Worm (Caenorhabditis elegans) whole organism, L1 larva: ENCODE data around the gene sru-24.

Source experiments
- C04F5.9 ChIP-seq: sonication (generic microtip); optimal IDR thresholded peaks from 2 replicates; lab custom pipeline; 2016; ENCODE audit warnings: missing genetic modification characterization, missing compliant biosample characterization
- C16A3.4 ChIP-seq: fragments of 150-350 bp; optimal IDR thresholded peaks from 2 replicates; lab custom pipeline; 2014; ENCODE audit warnings: missing biosample characterization, missing genetic modification characterization
- F16B12.6 ChIP-seq: fragments of 150-350 bp; optimal IDR thresholded peaks from 2 replicates; lab custom pipeline; 2014; ENCODE audit warnings: missing biosample characterization, missing genetic modification characterization
- Y116A8C.19 ChIP-seq: sonication (generic microtip); optimal IDR thresholded peaks from 2 replicates; lab custom pipeline; 2016; ENCODE audit warnings: missing compliant biosample characterization, missing genetic modification characterization, borderline replicate concordance
- aha-1 ChIP-seq: fragments of 150-350 bp; optimal IDR thresholded peaks from 2 replicates; lab custom pipeline; 2014; ENCODE audit warnings: missing biosample characterization, missing genetic modification characterization
- aly-2 ChIP-seq: fragments of 150-350 bp; optimal IDR thresholded peaks from 2 replicates; lab custom pipeline; 2014; ENCODE audit warnings: missing biosample characterization, missing genetic modification characterization
- blmp-1 ChIP-seq: fragments of 150-350 bp; optimal IDR thresholded peaks from 2 replicates; lab custom pipeline; 2014; ENCODE audit warnings: missing biosample characterization, missing genetic modification characterization
- ceh-63 ChIP-seq: fragments of 200-800 bp; sonication (Bioruptor generic); optimal IDR thresholded peaks from 2 replicates; lab custom pipeline; 2018; ENCODE audit warnings: mild to moderate bottlenecking, missing genetic modification characterization, missing compliant biosample characterization
- ceh-82 ChIP-seq, 3 experiments: fragments of 150-350 bp in 1 of 3; sonication (generic microtip) in 2 of 3; optimal IDR thresholded peaks; 2 replicates each; lab custom pipeline; 2014 to 2017; ENCODE audit warnings: missing biosample characterization in 3 of 3, missing genetic modification characterization in 3 of 3
- ces-1 ChIP-seq: fragments of 150-350 bp; optimal IDR thresholded peaks from 2 replicates; lab custom pipeline; 2014; ENCODE audit warnings: missing biosample characterization, missing genetic modification reagents, missing genetic modification characterization
- egl-13 ChIP-seq: sonication (generic microtip); optimal IDR thresholded peaks from 2 replicates; lab custom pipeline; 2016; ENCODE audit warnings: missing genotype, missing genetic modification reagents, missing genetic modification characterization, missing compliant biosample characterization
- egl-27 ChIP-seq, 2 experiments: fragments of 150-350 bp in 1 of 2; sonication (generic microtip); optimal IDR thresholded peaks; 3 replicates each; lab custom pipeline; 2017 to 2018; ENCODE audit warnings: missing biosample characterization in 2 of 2, missing genetic modification characterization in 2 of 2, missing genetic modification reagents in 2 of 2
- elt-2 ChIP-seq: sonication (generic microtip); optimal IDR thresholded peaks from 2 replicates; lab custom pipeline; 2016; ENCODE audit warnings: missing genetic modification characterization, mild to moderate bottlenecking, inconsistent platforms, missing compliant biosample characterization, missing genetic modification reagents
- elt-3 ChIP-seq, 6 experiments: fragments of 150-350 bp in 1 of 6; sonication (generic microtip); optimal IDR thresholded peaks; 2 replicates each; lab custom pipeline; 2017 to 2018; ENCODE audit warnings: missing biosample characterization in 6 of 6, missing genetic modification characterization in 6 of 6, inconsistent platforms in 1 of 6
- ets-5 ChIP-seq: fragments of 200-800 bp; sonication (Bioruptor generic); IDR thresholded peaks from 2 replicates; pipeline ENCODE4 v1.3.6; 2022; ENCODE audit warnings: missing genetic modification characterization, missing compliant biosample characterization
- fkh-10 ChIP-seq: sonication (generic microtip); optimal IDR thresholded peaks from 2 replicates; lab custom pipeline; 2017; ENCODE audit warnings: missing biosample characterization, missing genetic modification reagents, missing genetic modification characterization
- fkh-8 ChIP-seq: sonication (generic microtip); optimal IDR thresholded peaks from 2 replicates; lab custom pipeline; 2016; ENCODE audit warnings: mild to moderate bottlenecking, missing genetic modification characterization, missing compliant biosample characterization
- grh-1 ChIP-seq: fragments of 200-800 bp; sonication (Bioruptor generic); IDR thresholded peaks from 2 replicates; pipeline ENCODE4 v1.3.6; 2022; ENCODE audit warnings: missing genetic modification reagents, missing genetic modification characterization, missing compliant biosample characterization
- hpl-2 ChIP-seq: fragments of 150-350 bp; optimal IDR thresholded peaks from 2 replicates; lab custom pipeline; 2014; ENCODE audit warnings: missing biosample characterization, missing genetic modification reagents, missing genetic modification characterization
- isw-1 ChIP-seq: fragments of 200-800 bp; sonication (Bioruptor generic); IDR thresholded peaks from 2 replicates; pipeline ENCODE4 v1.3.6; 2022; ENCODE audit warnings: missing genetic modification characterization, missing compliant biosample characterization
- lin-13 ChIP-seq: fragments of 150-350 bp; optimal IDR thresholded peaks from 2 replicates; lab custom pipeline; 2014; ENCODE audit warnings: missing biosample characterization, missing genetic modification reagents, missing genetic modification characterization
- lin-14 ChIP-seq: fragments of 200-800 bp; sonication (Bioruptor generic); optimal IDR thresholded peaks from 2 replicates; lab custom pipeline; 2018; ENCODE audit warnings: mild to moderate bottlenecking, missing genetic modification characterization, moderate library complexity, missing compliant biosample characterization
- lin-15B ChIP-seq: fragments of 150-350 bp; sonication (generic microtip); optimal IDR thresholded peaks from 3 replicates; lab custom pipeline; 2014; ENCODE audit warnings: missing biosample characterization, missing genetic modification characterization
- lin-35 ChIP-seq, 2 experiments: fragments of 150-350 bp; optimal IDR thresholded peaks; 2 replicates each; lab custom pipeline; 2014; ENCODE audit warnings: missing biosample characterization in 2 of 2, missing genetic modification characterization in 2 of 2, missing genetic modification reagents in 2 of 2
- lin-39 ChIP-seq: fragments of 150-350 bp; optimal IDR thresholded peaks from 2 replicates; lab custom pipeline; 2014; ENCODE audit warnings: missing biosample characterization, missing genetic modification reagents, missing genetic modification characterization
- lir-3 ChIP-seq: sonication (generic microtip); optimal IDR thresholded peaks from 2 replicates; lab custom pipeline; 2016; ENCODE audit warnings: mild to moderate bottlenecking, missing genetic modification characterization, moderate library complexity, missing compliant biosample characterization; ENCODE audit not compliant: poor library complexity
- lsy-2 ChIP-seq, 2 experiments: fragments of 150-350 bp; optimal IDR thresholded peaks; 2 replicates each; lab custom pipeline; 2014; ENCODE audit warnings: missing biosample characterization in 2 of 2, missing genetic modification characterization in 2 of 2
- mab-9 ChIP-seq: fragments of 200-800 bp; sonication (Bioruptor generic); IDR thresholded peaks from 2 replicates; pipeline ENCODE4 v1.3.6; 2022; ENCODE audit warnings: missing genetic modification reagents, missing genetic modification characterization, missing compliant biosample characterization
- mdl-1 ChIP-seq, 2 experiments: fragments of 150-350 bp; optimal IDR thresholded peaks; 2 replicates each; lab custom pipeline; 2014 to 2017; ENCODE audit warnings: missing biosample characterization in 2 of 2, missing genetic modification characterization in 2 of 2, inconsistent platforms in 1 of 2
- mef-2 ChIP-seq: fragments of 150-350 bp; optimal IDR thresholded peaks from 2 replicates; lab custom pipeline; 2014; ENCODE audit warnings: missing biosample characterization, missing genetic modification characterization
- mep-1 ChIP-seq: fragments of 150-350 bp; optimal IDR thresholded peaks from 2 replicates; lab custom pipeline; 2014; ENCODE audit warnings: missing biosample characterization, missing genetic modification characterization
- nhr-11 ChIP-seq: fragments of 150-350 bp; optimal IDR thresholded peaks from 2 replicates; lab custom pipeline; 2014; ENCODE audit warnings: missing biosample characterization, missing genetic modification characterization
- nhr-19 ChIP-seq: fragments of 200-800 bp; sonication (Bioruptor generic); conservative IDR thresholded peaks from 2 replicates; pipeline ENCODE4 v1.3.6; 2022; ENCODE audit warnings: missing genetic modification characterization, missing compliant biosample characterization
- nhr-20 ChIP-seq: sonication (generic microtip); optimal IDR thresholded peaks from 2 replicates; lab custom pipeline; 2016; ENCODE audit warnings: mild to moderate bottlenecking, missing genetic modification characterization, missing compliant biosample characterization
- nhr-28 ChIP-seq: fragments of 150-350 bp; optimal IDR thresholded peaks from 2 replicates; lab custom pipeline; 2014; ENCODE audit warnings: missing biosample characterization, missing genetic modification characterization
- nhr-47 ChIP-seq: sonication (generic microtip); optimal IDR thresholded peaks from 2 replicates; lab custom pipeline; 2016; ENCODE audit warnings: mild to moderate bottlenecking, missing genetic modification characterization, moderate library complexity, missing compliant biosample characterization
- nhr-71 ChIP-seq: sonication (generic microtip); optimal IDR thresholded peaks from 2 replicates; lab custom pipeline; 2016; ENCODE audit warnings: mild to moderate bottlenecking, missing genetic modification characterization, moderate library complexity, missing compliant biosample characterization
- nhr-77 ChIP-seq: fragments of 150-350 bp; optimal IDR thresholded peaks from 2 replicates; lab custom pipeline; 2014; ENCODE audit warnings: missing biosample characterization, missing genetic modification characterization
- nhr-85 ChIP-seq: sonication (generic microtip); peaks from one replicate; lab custom pipeline; 2016; ENCODE audit warnings: missing genetic modification characterization, inconsistent platforms, missing compliant biosample characterization
- nhr-90 ChIP-seq: sonication (generic microtip); optimal IDR thresholded peaks from 2 replicates; lab custom pipeline; 2016; ENCODE audit warnings: mild to moderate bottlenecking, missing genetic modification characterization, missing compliant biosample characterization; ENCODE audit not compliant: poor library complexity
- pax-3 ChIP-seq: fragments of 200-800 bp; sonication (Bioruptor generic); optimal IDR thresholded peaks from 2 replicates; lab custom pipeline; 2018; ENCODE audit warnings: mild to moderate bottlenecking, missing genetic modification characterization, moderate library complexity, missing compliant biosample characterization
- pqm-1 ChIP-seq: sonication (generic microtip); optimal IDR thresholded peaks from 3 replicates; lab custom pipeline; 2017; ENCODE audit warnings: missing biosample characterization, missing genetic modification characterization
- snpc-4 ChIP-seq: fragments of 150-350 bp; optimal IDR thresholded peaks from 2 replicates; lab custom pipeline; 2014; ENCODE audit warnings: missing biosample characterization, missing genetic modification characterization
- snu-23 ChIP-seq: sonication (generic microtip); optimal IDR thresholded peaks from 2 replicates; lab custom pipeline; 2016; ENCODE audit warnings: missing genetic modification characterization, missing compliant biosample characterization
- sptf-1 ChIP-seq: fragments of 150-350 bp; optimal IDR thresholded peaks from 2 replicates; lab custom pipeline; 2014; ENCODE audit warnings: missing biosample characterization, missing genetic modification characterization
- sup-37 ChIP-seq: fragments of 200-800 bp; sonication (Bioruptor generic); optimal IDR thresholded peaks from 2 replicates; lab custom pipeline; 2018; ENCODE audit warnings: mild to moderate bottlenecking, missing genetic modification characterization, missing compliant biosample characterization
- swsn-7 ChIP-seq: sonication (generic microtip); optimal IDR thresholded peaks from 2 replicates; lab custom pipeline; 2016; ENCODE audit warnings: missing genetic modification characterization, missing compliant biosample characterization
- tbx-2 ChIP-seq: sonication (generic microtip); optimal IDR thresholded peaks from 2 replicates; lab custom pipeline; 2016; ENCODE audit warnings: missing genetic modification characterization, missing compliant biosample characterization
- tlp-1 ChIP-seq: fragments of 150-350 bp; optimal IDR thresholded peaks from 2 replicates; lab custom pipeline; 2014; ENCODE audit warnings: missing biosample characterization, missing genetic modification characterization
- unc-130 ChIP-seq: fragments of 150-350 bp; optimal IDR thresholded peaks from 2 replicates; lab custom pipeline; 2017; ENCODE audit warnings: missing biosample characterization, missing genetic modification characterization, inconsistent platforms
- unc-86 ChIP-seq: sonication (generic microtip); optimal IDR thresholded peaks from 2 replicates; lab custom pipeline; 2016; ENCODE audit warnings: missing genetic modification characterization, missing compliant biosample characterization
- zag-1 ChIP-seq: fragments of 150-350 bp; optimal IDR thresholded peaks from 2 replicates; lab custom pipeline; 2014; ENCODE audit warnings: missing biosample characterization, missing genetic modification characterization
- zip-4 ChIP-seq: fragments of 200-800 bp; sonication (Bioruptor generic); optimal IDR thresholded peaks from 2 replicates; lab custom pipeline; 2018; ENCODE audit warnings: mild to moderate bottlenecking, missing genetic modification characterization, moderate library complexity, missing compliant biosample characterization
- ztf-4 ChIP-seq: fragments of 150-350 bp; optimal IDR thresholded peaks from 2 replicates; lab custom pipeline; 2014; ENCODE audit warnings: missing biosample characterization, missing genetic modification characterization

sru-24 gene

DNA sequence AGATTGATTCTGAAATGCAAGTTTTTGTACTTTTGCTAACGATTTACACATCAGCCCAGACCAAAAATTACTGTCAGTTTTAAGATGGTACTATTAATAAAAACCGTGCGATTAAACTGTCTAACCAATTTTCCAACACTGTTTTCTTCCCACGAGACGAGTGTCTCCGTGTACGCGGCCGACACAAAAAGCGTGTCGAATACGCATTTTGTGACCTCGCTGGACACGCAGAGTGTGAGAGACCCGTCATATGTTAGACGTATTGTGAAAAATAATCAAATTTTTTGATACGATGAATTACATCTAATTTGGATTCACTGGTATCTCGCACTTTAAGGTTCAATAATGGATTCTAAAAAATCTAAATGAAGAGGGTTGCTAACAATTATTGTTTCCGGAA, 35.6 kb downstream of the sru-24 start:
- peak; percentile 29 for TF ChIP-seq elt-2 (tag; lab: Kevin White, UChicago)
- TF ChIP-seq Y116A8C.19 (tag; lab: Kevin White, UChicago) = no peak
- peak; percentile 27 for TF ChIP-seq nhr-71 (tag; lab: Kevin White, UChicago)
- TF ChIP-seq tlp-1 (tag; lab: Kevin White, UChicago) = no peak
- TF ChIP-seq lin-35 (GFP tag; optimal IDR thresholded peaks at IDR 0.05; lab: Kevin White, UChicago) = peak in 1 of 2 experiments; percentile 67
- no peak for TF ChIP-seq tbx-2 (tag; lab: Kevin White, UChicago)
- no peak for TF ChIP-seq nhr-19 (GFP tag; lab: Robert Waterston, UW)
- TF ChIP-seq nhr-85 = peak; percentile 80
- no peak for TF ChIP-seq ets-5 (GFP tag; lab: Robert Waterston, UW)
- TF ChIP-seq fkh-10 (GFP tag; lab: Kevin White, UChicago) = no peak
- no peak for TF ChIP-seq F16B12.6 (tag; lab: Kevin White, UChicago)
- no peak for TF ChIP-seq lir-3 (tag; lab: Kevin White, UChicago)
- peak; percentile 20 for TF ChIP-seq unc-130
- no peak for TF ChIP-seq swsn-7 (tag; lab: Kevin White, UChicago)
- no peak for TF ChIP-seq unc-86
- TF ChIP-seq nhr-11 = no peak
- no peak for TF ChIP-seq hpl-2 (GFP tag; lab: Kevin White, UChicago)
- no peak for TF ChIP-seq nhr-77 (tag; lab: Kevin White, UChicago)
- no peak for TF ChIP-seq mab-9 (GFP tag; lab: Robert Waterston, UW)
- no peak for TF ChIP-seq aly-2 (tag; lab: Kevin White, UChicago)
- TF ChIP-seq nhr-28 (tag; lab: Kevin White, UChicago) = no peak
- no peak for TF ChIP-seq grh-1 (GFP tag; lab: Robert Waterston, UW)
- no peak for TF ChIP-seq pax-3 (tag; lab: Kevin White, UChicago)
- no peak for TF ChIP-seq egl-27 (tag; optimal IDR thresholded peaks at IDR 0.05; lab: Kevin White, UChicago)
- peak in 1 of 2 experiments; percentile 10 for TF ChIP-seq lsy-2 (tag; optimal IDR thresholded peaks at IDR 0.05; lab: Kevin White, UChicago)
- TF ChIP-seq isw-1 = no peak
- peak; percentile 95 for TF ChIP-seq lin-14 (GFP tag; lab: Kevin White, UChicago)
- peak; percentile 66 for TF ChIP-seq snpc-4 (tag; lab: Kevin White, UChicago)
- no peak for TF ChIP-seq zip-4
- peak; percentile 33 for TF ChIP-seq nhr-20 (tag; lab: Kevin White, UChicago)
- peak in 1 of 6 experiments; percentile 8 for TF ChIP-seq elt-3 (tag; optimal IDR thresholded peaks at IDR 0.05; lab: Kevin White, UChicago)
- no peak for TF ChIP-seq mef-2 (tag; lab: Kevin White, UChicago)
- no peak for TF ChIP-seq C04F5.9 (tag; lab: Kevin White, UChicago)
- no peak for TF ChIP-seq ceh-63 (GFP tag; lab: Kevin White, UChicago)
- no peak for TF ChIP-seq lin-15B (tag; lab: Kevin White, UChicago)
- TF ChIP-seq snu-23 = peak; percentile 44
- peak; percentile 27 for TF ChIP-seq C16A3.4 (tag; lab: Kevin White, UChicago)
- TF ChIP-seq blmp-1 = peak; percentile 35
- no peak for TF ChIP-seq egl-13
- TF ChIP-seq aha-1 (tag; lab: Kevin White, UChicago) = no peak
- TF ChIP-seq mep-1 (tag; lab: Kevin White, UChicago) = no peak
- peak in 1 of 2 experiments; percentile 47 for TF ChIP-seq mdl-1 (tag; optimal IDR thresholded peaks at IDR 0.05; lab: Kevin White, UChicago)
- TF ChIP-seq nhr-90 (tag; lab: Kevin White, UChicago) = peak; percentile 0
- no peak for TF ChIP-seq lin-39 (tag; lab: Kevin White, UChicago)
- TF ChIP-seq nhr-47 (tag; lab: Kevin White, UChicago) = no peak
- no peak for TF ChIP-seq pqm-1 (tag; lab: Kevin White, UChicago)
- no peak for TF ChIP-seq zag-1 (tag; lab: Kevin White, UChicago)
- no peak for TF ChIP-seq ces-1 (GFP tag; lab: Kevin White, UChicago)
- no peak for TF ChIP-seq sptf-1 (tag; lab: Kevin White, UChicago)
- no peak for TF ChIP-seq sup-37
- TF ChIP-seq ztf-4 = no peak
- no peak for TF ChIP-seq lin-13 (GFP tag; lab: Kevin White, UChicago)
- TF ChIP-seq ceh-82 (tag; optimal IDR thresholded peaks at IDR 0.05; lab: Kevin White, UChicago) = no peak
- TF ChIP-seq fkh-8 = no peak
- TF ChIP-seq, all 84 proteins: peak for 15
